Fruit fly (Drosophila melanogaster) whole organism, embryonic: ENCODE measurements around the gene slmb.

Experiments used
- CG11456 ChIP-seq: fragments of 200-800 bp; sonication (Bioruptor generic); IDR thresholded peaks from 3 replicates; pipeline ENCODE4 v1.3.6; 2022; ENCODE audit warnings: missing biosample characterization, missing genetic modification characterization
- CG8765 ChIP-seq: fragments of 200-800 bp; sonication (Bioruptor generic); IDR thresholded peaks from 2 replicates; pipeline ENCODE4 v1.3.6; 2022; ENCODE audit warnings: missing biosample characterization, missing genetic modification characterization

dm6 chr3R:21073707-21074106, 53.6 kb downstream of the slmb start, which contains the start of gene dmrt93B:
- TF ChIP-seq CG11456 (GFP tag; lab: Robert Waterston, UW), result no peak
- TF ChIP-seq CG8765 (GFP tag; lab: Robert Waterston, UW), result no peak
